Worm (Caenorhabditis elegans): ENCODE measurements around the gene txt-19.

ce11 chrIV:12836208-12836607 lies 9.5 kb upstream of the txt-19 start, which contains the start of gene M02B1.3:
- TF ChIP-seq pes-1 (GFP tag; IDR thresholded peaks at IDR 0.05) (no peak), ama-1 (optimal IDR thresholded peaks at IDR 0.05) (no peak), hnd-1 (tag; optimal IDR thresholded peaks at IDR 0.05) (no peak), flt-1 (GFP tag; IDR thresholded peaks at IDR 0.05) (no peak), scrt-1 (GFP tag; IDR thresholded peaks at IDR 0.05) (no peak)
